Fruit fly (Drosophila melanogaster) whole organism, pupa: Measurements from ENCODE around the gene CG14245.

Experiments used
- CG10348 ChIP-seq: fragments of 200-800 bp; sonication (Bioruptor generic); IDR thresholded peaks from 2 replicates; pipeline ENCODE4 v1.3.6; 2022; ENCODE audit warnings: missing biosample characterization, missing genetic modification characterization
- CG12605 ChIP-seq: fragments of 200-800 bp; sonication (Bioruptor generic); IDR thresholded peaks from 2 replicates; pipeline ENCODE4 v1.3.6; 2022; ENCODE audit warnings: missing biosample characterization, missing genetic modification characterization
- CG13204 ChIP-seq: fragments of 200-800 bp; sonication (Bioruptor generic); optimal IDR thresholded peaks from 2 replicates; lab custom pipeline; 2018; ENCODE audit warnings: missing biosample characterization, mild to moderate bottlenecking, missing genetic modification characterization, moderate library complexity
- CG14655 ChIP-seq: fragments of 200-800 bp; sonication (Bioruptor generic); optimal IDR thresholded peaks from 3 replicates; lab custom pipeline; 2017; ENCODE audit warnings: mild to moderate bottlenecking, missing biosample characterization, missing genetic modification reagents, missing genetic modification characterization
- CG15710 ChIP-seq: fragments of 200-800 bp; sonication (Bioruptor generic); optimal IDR thresholded peaks from 2 replicates; lab custom pipeline; 2018; ENCODE audit warnings: missing biosample characterization, mild to moderate bottlenecking, missing genetic modification characterization, moderate library complexity
- CG17806 ChIP-seq: fragments of 200-800 bp; sonication (Bioruptor generic); optimal IDR thresholded peaks from 2 replicates; lab custom pipeline; 2018; ENCODE audit warnings: missing biosample characterization, mild to moderate bottlenecking, missing genetic modification characterization, moderate library complexity
- CG32121 ChIP-seq: fragments of 200-800 bp; sonication (Bioruptor generic); IDR thresholded peaks from 2 replicates; pipeline ENCODE4 v1.3.6; 2022; ENCODE audit warnings: missing biosample characterization, missing genetic modification characterization
- CG34367 ChIP-seq: fragments of 200-800 bp; sonication (Bioruptor generic); optimal IDR thresholded peaks from 2 replicates; lab custom pipeline; 2018; ENCODE audit warnings: missing biosample characterization, mild to moderate bottlenecking, missing genetic modification characterization
- CG4496 ChIP-seq: fragments of 200-800 bp; sonication (Bioruptor generic); IDR thresholded peaks from 3 replicates; pipeline ENCODE4 v1.3.6; 2022; ENCODE audit warnings: missing biosample characterization, missing genetic modification characterization
- CG8159 ChIP-seq: fragments of 200-800 bp; sonication (Bioruptor generic); optimal IDR thresholded peaks from 3 replicates; lab custom pipeline; 2018; ENCODE audit warnings: missing biosample characterization, mild to moderate bottlenecking, missing genetic modification characterization, moderate library complexity
- CG8301 ChIP-seq: fragments of 200-800 bp; sonication (Bioruptor generic); optimal IDR thresholded peaks from 2 replicates; lab custom pipeline; 2018; ENCODE audit warnings: missing biosample characterization, mild to moderate bottlenecking, missing genetic modification characterization
- CG9948 ChIP-seq: fragments of 200-800 bp; sonication (Bioruptor generic); optimal IDR thresholded peaks from 2 replicates; lab custom pipeline; 2018; ENCODE audit warnings: missing biosample characterization, mild to moderate bottlenecking, missing genetic modification characterization, moderate library complexity
- D1 ChIP-seq: fragments of 200-800 bp; sonication (Bioruptor generic); optimal IDR thresholded peaks from 2 replicates; lab custom pipeline; 2018; ENCODE audit warnings: missing biosample characterization, mild to moderate bottlenecking, missing genetic modification characterization, moderate library complexity
- EcR ChIP-seq: fragments of 200-800 bp; sonication (Bioruptor generic); optimal IDR thresholded peaks from 3 replicates; lab custom pipeline; 2019; ENCODE audit warnings: missing biosample characterization, missing genetic modification characterization, mild to moderate bottlenecking, moderate library complexity, missing genetic modification reagents
- Ets98B ChIP-seq: fragments of 200-800 bp; sonication (Bioruptor generic); IDR thresholded peaks from 2 replicates; pipeline ENCODE4 v1.3.6; 2022; ENCODE audit warnings: missing biosample characterization, missing genetic modification characterization
- Pif1A ChIP-seq: fragments of 200-800 bp; sonication (Bioruptor generic); optimal IDR thresholded peaks from 3 replicates; lab custom pipeline; 2016; ENCODE audit warnings: missing biosample characterization, missing genetic modification characterization
- Pif1B ChIP-seq: fragments of 200-800 bp; sonication (Bioruptor generic); optimal IDR thresholded peaks from 3 replicates; lab custom pipeline; 2016; ENCODE audit warnings: missing biosample characterization, missing genetic modification characterization
- Snoo ChIP-seq: fragments of 200-800 bp; sonication (Bioruptor generic); optimal IDR thresholded peaks from 3 replicates; lab custom pipeline; 2017; ENCODE audit warnings: missing biosample characterization, mild to moderate bottlenecking, missing genetic modification characterization, inconsistent platforms
- fd96Ca ChIP-seq: fragments of 200-800 bp; sonication (Bioruptor generic); IDR thresholded peaks from 3 replicates; pipeline ENCODE4 v1.3.6; 2022; ENCODE audit warnings: missing biosample characterization, missing genetic modification characterization
- gl ChIP-seq: fragments of 200-800 bp; sonication (Bioruptor generic); optimal IDR thresholded peaks from 2 replicates; lab custom pipeline; 2018; ENCODE audit warnings: missing biosample characterization, mild to moderate bottlenecking, missing genetic modification characterization
- rn ChIP-seq: fragments of 200-800 bp; sonication (Bioruptor generic); IDR thresholded peaks from 2 replicates; pipeline ENCODE4 v1.3.6; 2022; ENCODE audit warnings: missing biosample characterization, missing genetic modification characterization

Gene CG14245

dm6 chr3R:26736207-26736606 is 7.7 kb downstream of the CG14245 start, which contains the start of gene CG6403:
Gene CG6403 (minus strand): TSS chr3R:26736307.
- TF ChIP-seq CG12605, result no peak

dm6 chr3R:26737310-26737709 is 8.8 kb downstream of the CG14245 start, which contains the start of gene CG14247:
Gene CG14247 (plus strand): TSS chr3R:26737610.
- no peak for TF ChIP-seq CG9948 (tag; lab: Kevin White, UChicago)
- no peak for TF ChIP-seq rn (GFP tag; lab: Robert Waterston, UW)
- no peak for TF ChIP-seq CG8159 (tag; lab: Kevin White, UChicago)
- TF ChIP-seq Pif1A (GFP tag; lab: Kevin White, UChicago), result no peak
- no peak for TF ChIP-seq CG15710 (tag; lab: Kevin White, UChicago)
- no peak for TF ChIP-seq EcR
- no peak for TF ChIP-seq D1 (tag; lab: Kevin White, UChicago)
- no peak for TF ChIP-seq CG8301 (tag; lab: Kevin White, UChicago)
- TF ChIP-seq CG4496 (GFP tag; lab: Robert Waterston, UW), result no peak
- TF ChIP-seq gl (tag; lab: Kevin White, UChicago), result no peak
- no peak for TF ChIP-seq Ets98B (GFP tag; lab: Robert Waterston, UW)
- no peak for TF ChIP-seq CG17806 (tag; lab: Kevin White, UChicago)
- no peak for TF ChIP-seq CG14655
- TF ChIP-seq CG34367, result no peak
- TF ChIP-seq CG13204, result no peak
- TF ChIP-seq CG32121 (GFP tag; lab: Robert Waterston, UW), result no peak
- TF ChIP-seq Snoo (tag; lab: Kevin White, UChicago), result no peak
- no peak for TF ChIP-seq CG10348 (GFP tag; lab: Robert Waterston, UW)

- no peak for TF ChIP-seq CG4496 (GFP tag; lab: Robert Waterston, UW)
- TF ChIP-seq Ets98B (GFP tag; lab: Robert Waterston, UW), result no peak
- no peak for TF ChIP-seq rn (GFP tag; lab: Robert Waterston, UW)
- no peak for TF ChIP-seq gl (tag; lab: Kevin White, UChicago)
- no peak for TF ChIP-seq CG12605
- TF ChIP-seq Pif1A (GFP tag; lab: Kevin White, UChicago), result no peak
- no peak for TF ChIP-seq CG15710 (tag; lab: Kevin White, UChicago)
- TF ChIP-seq CG10348 (GFP tag; lab: Robert Waterston, UW), result no peak
- TF ChIP-seq Pif1B, result no peak
- no peak for TF ChIP-seq CG14655
- TF ChIP-seq CG8159 (tag; lab: Kevin White, UChicago), result no peak
- TF ChIP-seq CG17806 (tag; lab: Kevin White, UChicago), result no peak
- TF ChIP-seq fd96Ca (GFP tag; lab: Robert Waterston, UW), result no peak
- no peak for TF ChIP-seq D1 (tag; lab: Kevin White, UChicago)
- TF ChIP-seq CG13204, result no peak
- no peak for TF ChIP-seq CG8301 (tag; lab: Kevin White, UChicago)
These were observed 33.2 kb downstream of the CG14245 start for dm6 chr3R:26761695-26762094.
